Worm (Caenorhabditis elegans) whole organism, L3 larva: ENCODE data around the gene hira-1.

Experiments
- R02D3.7 ChIP-seq: fragments of 150-350 bp; optimal IDR thresholded peaks from 2 replicates; lab custom pipeline; 2014; ENCODE audit warnings: missing biosample characterization, missing genetic modification characterization
- ZK546.5 ChIP-seq: sonication (generic microtip); optimal IDR thresholded peaks from 2 replicates; lab custom pipeline; 2017; ENCODE audit warnings: missing biosample characterization, missing genetic modification characterization
- aly-2 ChIP-seq: fragments of 150-350 bp; optimal IDR thresholded peaks from 2 replicates; lab custom pipeline; 2014; ENCODE audit warnings: missing biosample characterization, missing genetic modification characterization
- ama-1 ChIP-seq: fragments of 150-350 bp; optimal IDR thresholded peaks from 2 replicates; lab custom pipeline; 2018
- ceh-16 ChIP-seq: sonication (generic microtip); optimal IDR thresholded peaks from 2 replicates; lab custom pipeline; 2017; ENCODE audit warnings: missing biosample characterization, missing genetic modification characterization
- ceh-28 ChIP-seq: fragments of 150-350 bp; optimal IDR thresholded peaks from 2 replicates; lab custom pipeline; 2014; ENCODE audit warnings: missing biosample characterization, missing genetic modification reagents, missing genetic modification characterization
- ceh-9 ChIP-seq: sonication (generic microtip); optimal IDR thresholded peaks from 2 replicates; lab custom pipeline; 2018; ENCODE audit warnings: missing biosample characterization, missing genetic modification characterization
- daf-12 ChIP-seq: fragments of 150-350 bp; optimal IDR thresholded peaks from 2 replicates; lab custom pipeline; 2014; ENCODE audit warnings: missing biosample characterization, missing genetic modification reagents, missing genetic modification characterization
- egl-27 ChIP-seq: sonication (generic microtip); optimal IDR thresholded peaks from 4 replicates; lab custom pipeline; 2017; ENCODE audit warnings: missing biosample characterization, missing genetic modification reagents, missing genetic modification characterization
- elt-2 ChIP-seq: sonication (generic microtip); optimal IDR thresholded peaks from 2 replicates; lab custom pipeline; 2016; ENCODE audit warnings: missing genetic modification reagents, mild to moderate bottlenecking, missing genetic modification characterization, missing compliant biosample characterization
- eor-1 ChIP-seq, 2 experiments: fragments of 150-350 bp; optimal IDR thresholded peaks; 2 replicates each; lab custom pipeline; 2014 to 2018; ENCODE audit warnings: missing biosample characterization in 2 of 2, missing genetic modification characterization in 2 of 2
- fkh-2 ChIP-seq: fragments of 150-350 bp; optimal IDR thresholded peaks from 2 replicates; lab custom pipeline; 2014; ENCODE audit warnings: missing biosample characterization, missing genetic modification reagents, missing genetic modification characterization
- fos-1 ChIP-seq: fragments of 150-350 bp; optimal IDR thresholded peaks from 2 replicates; lab custom pipeline; 2014; ENCODE audit warnings: missing biosample characterization, missing genetic modification characterization
- jun-1 ChIP-seq: fragments of 150-350 bp; optimal IDR thresholded peaks from 2 replicates; lab custom pipeline; 2014; ENCODE audit warnings: missing biosample characterization, missing genetic modification reagents, missing genetic modification characterization
- lin-15B ChIP-seq: fragments of 150-350 bp; optimal IDR thresholded peaks from 2 replicates; lab custom pipeline; 2014; ENCODE audit warnings: missing biosample characterization, missing genetic modification characterization
- lin-39 ChIP-seq: fragments of 150-350 bp; optimal IDR thresholded peaks from 2 replicates; lab custom pipeline; 2018; ENCODE audit warnings: missing biosample characterization, missing genetic modification reagents, missing genetic modification characterization
- lsy-12 ChIP-seq: sonication (generic microtip); optimal IDR thresholded peaks from 2 replicates; lab custom pipeline; 2016; ENCODE audit warnings: mild to moderate bottlenecking, missing genetic modification characterization, missing compliant biosample characterization
- mdl-1 ChIP-seq: fragments of 150-350 bp; optimal IDR thresholded peaks from 2 replicates; lab custom pipeline; 2014; ENCODE audit warnings: missing biosample characterization, missing genetic modification characterization
- mml-1 ChIP-seq: fragments of 150-350 bp; sonication (generic microtip); optimal IDR thresholded peaks from 3 replicates; lab custom pipeline; 2014; ENCODE audit warnings: missing biosample characterization, missing genetic modification characterization
- nfya-1 ChIP-seq: sonication (generic microtip); optimal IDR thresholded peaks from 2 replicates; lab custom pipeline; 2017; ENCODE audit warnings: missing genetic modification characterization, mild to moderate bottlenecking, missing compliant biosample characterization, antibody characterized with exemption, moderate library complexity; ENCODE audit not compliant: insufficient read depth
- nhr-11 ChIP-seq: fragments of 150-350 bp; optimal IDR thresholded peaks from 2 replicates; lab custom pipeline; 2014; ENCODE audit warnings: missing biosample characterization, missing genetic modification characterization
- nhr-237 ChIP-seq: fragments of 150-350 bp; optimal IDR thresholded peaks from 2 replicates; lab custom pipeline; 2014; ENCODE audit warnings: missing biosample characterization, missing genetic modification characterization
- nhr-25 ChIP-seq: sonication (generic microtip); optimal IDR thresholded peaks from 2 replicates; lab custom pipeline; 2017; ENCODE audit warnings: missing biosample characterization, missing genetic modification characterization
- nhr-43 ChIP-seq: sonication (generic microtip); optimal IDR thresholded peaks from 2 replicates; lab custom pipeline; 2016; ENCODE audit warnings: mild to moderate bottlenecking, missing genetic modification characterization, missing compliant biosample characterization; ENCODE audit not compliant: poor library complexity, severe bottlenecking
- nhr-67 ChIP-seq: fragments of 150-350 bp; optimal IDR thresholded peaks from 2 replicates; lab custom pipeline; 2014; ENCODE audit warnings: missing biosample characterization, missing genetic modification characterization
- nhr-76 ChIP-seq: fragments of 150-350 bp; sonication (generic microtip); optimal IDR thresholded peaks from 5 replicates; lab custom pipeline; 2014; ENCODE audit warnings: missing biosample characterization, missing genetic modification characterization
- nhr-77 ChIP-seq: fragments of 150-350 bp; optimal IDR thresholded peaks from 2 replicates; lab custom pipeline; 2014; ENCODE audit warnings: missing biosample characterization, missing genetic modification characterization
- pha-4 ChIP-seq: fragments of 150-350 bp; optimal IDR thresholded peaks from 2 replicates; lab custom pipeline; 2014; ENCODE audit warnings: missing biosample characterization, missing genetic modification reagents, missing genetic modification characterization
- pqm-1 ChIP-seq: fragments of 150-350 bp; optimal IDR thresholded peaks from 2 replicates; lab custom pipeline; 2017; ENCODE audit warnings: missing biosample characterization, missing genetic modification characterization, inconsistent platforms
- sea-2 ChIP-seq: fragments of 150-350 bp; sonication (generic microtip); optimal IDR thresholded peaks from 4 replicates; lab custom pipeline; 2014; ENCODE audit warnings: missing biosample characterization, missing genetic modification reagents, missing genetic modification characterization
- snpc-4 ChIP-seq: fragments of 150-350 bp; optimal IDR thresholded peaks from 2 replicates; lab custom pipeline; 2014; ENCODE audit warnings: missing biosample characterization, missing genetic modification characterization
- unc-39 ChIP-seq: sonication (generic microtip); optimal IDR thresholded peaks from 4 replicates; lab custom pipeline; 2017; ENCODE audit warnings: missing biosample characterization, missing genetic modification characterization
- zag-1 ChIP-seq: fragments of 150-350 bp; optimal IDR thresholded peaks from 2 replicates; lab custom pipeline; 2014; ENCODE audit warnings: missing biosample characterization, missing genetic modification characterization
- ztf-11 ChIP-seq: fragments of 150-350 bp; optimal IDR thresholded peaks from 2 replicates; lab custom pipeline; 2014; ENCODE audit warnings: missing biosample characterization, missing genetic modification characterization
- ztf-4 ChIP-seq: fragments of 150-350 bp; optimal IDR thresholded peaks from 2 replicates; lab custom pipeline; 2014; ENCODE audit warnings: missing biosample characterization, missing genetic modification characterization

hira-1 gene

ce11 chrIII:5147445-5147844, 43.5 kb upstream of the hira-1 start:
- TF ChIP-seq elt-2 (tag; lab: Kevin White, UChicago) (peak; percentile 52), egl-27 (tag; lab: Kevin White, UChicago) (no peak)

- TF ChIP-seq aly-2 (tag; lab: Kevin White, UChicago) (no peak), ztf-11 (tag; lab: Kevin White, UChicago) (no peak), eor-1 (tag; optimal IDR thresholded peaks at IDR 0.05; lab: Kevin White, UChicago) (no peak), fkh-2 (no peak), snpc-4 (no peak), jun-1 (tag; lab: Kevin White, UChicago) (no peak), sea-2 (GFP tag; lab: Kevin White, UChicago) (no peak), nhr-76 (tag; lab: Kevin White, UChicago) (no peak), nhr-77 (no peak), mml-1 (tag; lab: Kevin White, UChicago) (no peak), elt-2 (tag; lab: Kevin White, UChicago) (no peak), ceh-9 (tag; lab: Kevin White, UChicago) (no peak), egl-27 (tag; lab: Kevin White, UChicago) (no peak), nhr-67 (no peak), daf-12 (tag; lab: Kevin White, UChicago) (no peak), lsy-12 (tag; lab: Kevin White, UChicago) (no peak)
These were observed 41.4 kb upstream of the hira-1 start, which contains the start of gene Y54H5A.2 for ce11 chrIII:5149478-5149877. Gene Y54H5A.2 (minus strand): TSS chrIII:5149578.

ce11 chrIII:5150012-5150411, 40.9 kb upstream of the hira-1 start:
- TF ChIP-seq fos-1 (tag; lab: Kevin White, UChicago) (no peak), nhr-237 (tag; lab: Kevin White, UChicago) (no peak), egl-27 (tag; lab: Kevin White, UChicago) (no peak), ceh-16 (tag; lab: Kevin White, UChicago) (no peak), ceh-9 (tag; lab: Kevin White, UChicago) (no peak), mdl-1 (tag; lab: Kevin White, UChicago) (no peak), ceh-28 (tag; lab: Kevin White, UChicago) (no peak), nhr-77 (no peak), R02D3.7 (tag; lab: Kevin White, UChicago) (no peak)

- TF ChIP-seq ama-1 (lab: Kevin White, UChicago), result no peak
- no peak for TF ChIP-seq jun-1 (tag; lab: Kevin White, UChicago)
- TF ChIP-seq fos-1 (tag; lab: Kevin White, UChicago), result no peak
- no peak for TF ChIP-seq nfya-1 (tag; lab: Kevin White, UChicago)
These were observed 39.9 kb upstream of the hira-1 start for ce11 chrIII:5150980-5151379.

ce11 chrIII:5153137-5153536, 37.8 kb upstream of the hira-1 start, which contains the start of the genes rbm-42 and grwd-1:
Gene rbm-42 (minus strand): TSS chrIII:5153229.
Gene grwd-1 (plus strand): TSS chrIII:5153464.
- no peak for TF ChIP-seq sea-2 (GFP tag; lab: Kevin White, UChicago)
- TF ChIP-seq R02D3.7 (tag; lab: Kevin White, UChicago), result no peak
- TF ChIP-seq ztf-11 (tag; lab: Kevin White, UChicago), result no peak
- peak; percentile 26 for TF ChIP-seq lin-15B
- no peak for TF ChIP-seq pqm-1 (tag; lab: Kevin White, UChicago)
- no peak for TF ChIP-seq nhr-76 (tag; lab: Kevin White, UChicago)
- TF ChIP-seq ztf-4, result no peak
- TF ChIP-seq lin-39 (tag; lab: Kevin White, UChicago), result no peak
- peak; percentile 76 for TF ChIP-seq pha-4 (tag; lab: Kevin White, UChicago)
- no peak for TF ChIP-seq ceh-9 (tag; lab: Kevin White, UChicago)
- TF ChIP-seq nhr-67, result no peak

ce11 chrIII:5155393-5155792, 35.5 kb upstream of the hira-1 start:
- TF ChIP-seq fos-1 (tag; lab: Kevin White, UChicago) (no peak), lin-39 (tag; lab: Kevin White, UChicago) (no peak), ztf-4 (no peak)

- TF ChIP-seq nhr-237 (tag; lab: Kevin White, UChicago) (no peak), pqm-1 (tag; lab: Kevin White, UChicago) (no peak), ztf-11 (tag; lab: Kevin White, UChicago) (no peak), ZK546.5 (tag; lab: Kevin White, UChicago) (no peak), zag-1 (tag; lab: Kevin White, UChicago) (no peak), unc-39 (tag; lab: Kevin White, UChicago) (no peak), nhr-11 (no peak), nhr-25 (tag; lab: Kevin White, UChicago) (no peak), nfya-1 (tag; lab: Kevin White, UChicago) (no peak), fkh-2 (no peak), ceh-9 (tag; lab: Kevin White, UChicago) (no peak), elt-2 (tag; lab: Kevin White, UChicago) (no peak), lsy-12 (tag; lab: Kevin White, UChicago) (no peak), nhr-67 (no peak), fos-1 (tag; lab: Kevin White, UChicago) (no peak), pha-4 (tag; lab: Kevin White, UChicago) (no peak), nhr-43 (tag; lab: Kevin White, UChicago) (no peak), ztf-4 (no peak)
These were observed 32.2 kb upstream of the hira-1 start, which contains the start of gene oxy-4 for ce11 chrIII:5158674-5159073. Gene oxy-4 (minus strand): TSS chrIII:5158774.
